Worm (Caenorhabditis elegans) whole organism, L3 larva: ENCODE results near the gene cysl-3.

Source experiments
- R02D3.7 ChIP-seq: fragments of 150-350 bp; optimal IDR thresholded peaks from 2 replicates; lab custom pipeline; 2014; ENCODE audit warnings: missing biosample characterization, missing genetic modification characterization
- ZK546.5 ChIP-seq: sonication (generic microtip); optimal IDR thresholded peaks from 2 replicates; lab custom pipeline; 2017; ENCODE audit warnings: missing biosample characterization, missing genetic modification characterization
- aly-2 ChIP-seq: fragments of 150-350 bp; optimal IDR thresholded peaks from 2 replicates; lab custom pipeline; 2014; ENCODE audit warnings: missing biosample characterization, missing genetic modification characterization
- ama-1 ChIP-seq: fragments of 150-350 bp; optimal IDR thresholded peaks from 2 replicates; lab custom pipeline; 2018
- ceh-28 ChIP-seq: fragments of 150-350 bp; optimal IDR thresholded peaks from 2 replicates; lab custom pipeline; 2014; ENCODE audit warnings: missing biosample characterization, missing genetic modification reagents, missing genetic modification characterization
- ceh-82 ChIP-seq: fragments of 150-350 bp; optimal IDR thresholded peaks from 2 replicates; lab custom pipeline; 2014; ENCODE audit warnings: missing biosample characterization, missing genetic modification characterization
- daf-12 ChIP-seq: fragments of 150-350 bp; optimal IDR thresholded peaks from 2 replicates; lab custom pipeline; 2014; ENCODE audit warnings: missing biosample characterization, missing genetic modification reagents, missing genetic modification characterization
- egl-27 ChIP-seq: sonication (generic microtip); optimal IDR thresholded peaks from 4 replicates; lab custom pipeline; 2017; ENCODE audit warnings: missing biosample characterization, missing genetic modification reagents, missing genetic modification characterization
- egl-5 ChIP-seq: fragments of 150-350 bp; optimal IDR thresholded peaks from 2 replicates; lab custom pipeline; 2017; ENCODE audit warnings: missing biosample characterization, missing genetic modification reagents, missing genetic modification characterization, inconsistent platforms
- elt-2 ChIP-seq: sonication (generic microtip); optimal IDR thresholded peaks from 2 replicates; lab custom pipeline; 2016; ENCODE audit warnings: missing genetic modification reagents, mild to moderate bottlenecking, missing genetic modification characterization, missing compliant biosample characterization
- elt-3 ChIP-seq, 3 experiments: fragments of 150-350 bp in 1 of 3; sonication (generic microtip) in 2 of 3; optimal IDR thresholded peaks; 2 replicates in 2 of 3; 4 replicates in 1 of 3; lab custom pipeline; 2014 to 2017; ENCODE audit warnings: missing biosample characterization in 3 of 3, missing genetic modification characterization in 3 of 3
- eor-1 ChIP-seq, 2 experiments: fragments of 150-350 bp; optimal IDR thresholded peaks; 2 replicates each; lab custom pipeline; 2014 to 2018; ENCODE audit warnings: missing biosample characterization in 2 of 2, missing genetic modification characterization in 2 of 2
- fos-1 ChIP-seq: fragments of 150-350 bp; optimal IDR thresholded peaks from 2 replicates; lab custom pipeline; 2014; ENCODE audit warnings: missing biosample characterization, missing genetic modification characterization
- hmg-11 ChIP-seq: sonication (generic microtip); optimal IDR thresholded peaks from 2 replicates; lab custom pipeline; 2016; ENCODE audit warnings: missing genetic modification characterization, missing compliant biosample characterization
- jun-1 ChIP-seq: fragments of 150-350 bp; optimal IDR thresholded peaks from 2 replicates; lab custom pipeline; 2014; ENCODE audit warnings: missing biosample characterization, missing genetic modification reagents, missing genetic modification characterization
- lin-15B ChIP-seq: fragments of 150-350 bp; optimal IDR thresholded peaks from 2 replicates; lab custom pipeline; 2014; ENCODE audit warnings: missing biosample characterization, missing genetic modification characterization
- lin-39 ChIP-seq: fragments of 150-350 bp; optimal IDR thresholded peaks from 2 replicates; lab custom pipeline; 2018; ENCODE audit warnings: missing biosample characterization, missing genetic modification reagents, missing genetic modification characterization
- lsy-12 ChIP-seq: sonication (generic microtip); optimal IDR thresholded peaks from 2 replicates; lab custom pipeline; 2016; ENCODE audit warnings: mild to moderate bottlenecking, missing genetic modification characterization, missing compliant biosample characterization
- mdl-1 ChIP-seq: fragments of 150-350 bp; optimal IDR thresholded peaks from 2 replicates; lab custom pipeline; 2014; ENCODE audit warnings: missing biosample characterization, missing genetic modification characterization
- mml-1 ChIP-seq: fragments of 150-350 bp; sonication (generic microtip); optimal IDR thresholded peaks from 3 replicates; lab custom pipeline; 2014; ENCODE audit warnings: missing biosample characterization, missing genetic modification characterization
- nfya-1 ChIP-seq: sonication (generic microtip); optimal IDR thresholded peaks from 2 replicates; lab custom pipeline; 2017; ENCODE audit warnings: missing genetic modification characterization, mild to moderate bottlenecking, missing compliant biosample characterization, antibody characterized with exemption, moderate library complexity; ENCODE audit not compliant: insufficient read depth
- nhr-11 ChIP-seq: fragments of 150-350 bp; optimal IDR thresholded peaks from 2 replicates; lab custom pipeline; 2014; ENCODE audit warnings: missing biosample characterization, missing genetic modification characterization
- nhr-12 ChIP-seq: fragments of 150-350 bp; optimal IDR thresholded peaks from 2 replicates; lab custom pipeline; 2014; ENCODE audit warnings: missing biosample characterization, missing genetic modification characterization
- nhr-237 ChIP-seq: fragments of 150-350 bp; optimal IDR thresholded peaks from 2 replicates; lab custom pipeline; 2014; ENCODE audit warnings: missing biosample characterization, missing genetic modification characterization
- nhr-25 ChIP-seq: sonication (generic microtip); optimal IDR thresholded peaks from 2 replicates; lab custom pipeline; 2017; ENCODE audit warnings: missing biosample characterization, missing genetic modification characterization
- nhr-28 ChIP-seq: fragments of 150-350 bp; optimal IDR thresholded peaks from 2 replicates; lab custom pipeline; 2014; ENCODE audit warnings: missing biosample characterization, missing genetic modification characterization
- nhr-43 ChIP-seq: sonication (generic microtip); optimal IDR thresholded peaks from 2 replicates; lab custom pipeline; 2016; ENCODE audit warnings: mild to moderate bottlenecking, missing genetic modification characterization, missing compliant biosample characterization; ENCODE audit not compliant: poor library complexity, severe bottlenecking
- nhr-67 ChIP-seq: fragments of 150-350 bp; optimal IDR thresholded peaks from 2 replicates; lab custom pipeline; 2014; ENCODE audit warnings: missing biosample characterization, missing genetic modification characterization
- nhr-76 ChIP-seq: fragments of 150-350 bp; sonication (generic microtip); optimal IDR thresholded peaks from 5 replicates; lab custom pipeline; 2014; ENCODE audit warnings: missing biosample characterization, missing genetic modification characterization
- nhr-77 ChIP-seq: fragments of 150-350 bp; optimal IDR thresholded peaks from 2 replicates; lab custom pipeline; 2014; ENCODE audit warnings: missing biosample characterization, missing genetic modification characterization
- pha-4 ChIP-seq: fragments of 150-350 bp; optimal IDR thresholded peaks from 2 replicates; lab custom pipeline; 2014; ENCODE audit warnings: missing biosample characterization, missing genetic modification reagents, missing genetic modification characterization
- pqm-1 ChIP-seq: fragments of 150-350 bp; optimal IDR thresholded peaks from 2 replicates; lab custom pipeline; 2017; ENCODE audit warnings: missing biosample characterization, missing genetic modification characterization, inconsistent platforms
- tbx-2 ChIP-seq: sonication (generic microtip); optimal IDR thresholded peaks from 2 replicates; lab custom pipeline; 2016; ENCODE audit warnings: mild to moderate bottlenecking, missing genetic modification characterization, missing compliant biosample characterization
- unc-39 ChIP-seq: sonication (generic microtip); optimal IDR thresholded peaks from 4 replicates; lab custom pipeline; 2017; ENCODE audit warnings: missing biosample characterization, missing genetic modification characterization
- unc-62 ChIP-seq: fragments of 150-350 bp; sonication (generic microtip); optimal IDR thresholded peaks from 4 replicates; lab custom pipeline; 2014; ENCODE audit warnings: missing biosample characterization, missing genetic modification reagents, missing genetic modification characterization
- ztf-11 ChIP-seq: fragments of 150-350 bp; optimal IDR thresholded peaks from 2 replicates; lab custom pipeline; 2014; ENCODE audit warnings: missing biosample characterization, missing genetic modification characterization
- ztf-4 ChIP-seq: fragments of 150-350 bp; optimal IDR thresholded peaks from 2 replicates; lab custom pipeline; 2014; ENCODE audit warnings: missing biosample characterization, missing genetic modification characterization

cysl-3 gene

ce11 chrV:3801787-3802417 is 26.0 kb upstream of the cysl-3 start:
- TF ChIP-seq unc-62 (GFP tag; lab: Kevin White, UChicago) (no peak), nhr-67 (no peak), nhr-11 (tag; lab: Kevin White, UChicago) (no peak), nhr-43 (tag; lab: Kevin White, UChicago) (no peak), nfya-1 (tag; lab: Kevin White, UChicago) (no peak), ceh-82 (tag; lab: Kevin White, UChicago) (no peak), pqm-1 (tag; lab: Kevin White, UChicago) (no peak), ztf-4 (tag; lab: Kevin White, UChicago) (no peak), ceh-28 (tag; lab: Kevin White, UChicago) (no peak), eor-1 (tag; optimal IDR thresholded peaks at IDR 0.05; lab: Kevin White, UChicago) (no peak), jun-1 (no peak), egl-27 (tag; lab: Kevin White, UChicago) (no peak), elt-2 (tag; lab: Kevin White, UChicago) (no peak), unc-39 (tag; lab: Kevin White, UChicago) (no peak), aly-2 (no peak)

DNA sequence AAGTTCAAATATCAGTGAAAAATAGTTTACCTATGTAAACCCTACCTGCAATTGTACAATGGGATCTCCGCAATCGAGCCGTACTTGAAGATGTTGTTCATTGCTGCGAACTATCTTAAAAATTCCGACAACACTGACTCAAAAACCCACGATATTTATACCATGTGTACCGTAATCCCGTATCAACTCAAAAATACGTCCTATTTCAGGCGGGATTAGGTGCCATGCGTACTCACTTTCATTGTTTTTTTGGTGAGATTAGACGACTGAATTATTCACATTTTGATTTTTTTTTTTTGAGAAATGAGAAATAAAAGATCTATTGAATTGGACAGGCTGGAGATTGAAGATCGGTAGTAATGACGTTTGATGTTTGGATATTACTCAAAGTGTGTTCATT is 24.4 kb upstream of the cysl-3 start, which contains the start of gene srt-30:
TSS of gene srt-30 (minus strand) at position 101 of the 400 bp plus-strand sequence.
- TF ChIP-seq nhr-43 (tag; lab: Kevin White, UChicago) (no peak), mml-1 (tag; lab: Kevin White, UChicago) (no peak), ztf-4 (tag; lab: Kevin White, UChicago) (no peak), elt-3 (tag; optimal IDR thresholded peaks at IDR 0.05; lab: Kevin White, UChicago) (no peak), daf-12 (tag; lab: Kevin White, UChicago) (no peak), egl-5 (no peak), hmg-11 (tag; lab: Kevin White, UChicago) (no peak), R02D3.7 (tag; lab: Kevin White, UChicago) (no peak), aly-2 (no peak), ama-1 (lab: Kevin White, UChicago) (no peak), nhr-11 (tag; lab: Kevin White, UChicago) (no peak), nhr-67 (no peak), unc-62 (GFP tag; lab: Kevin White, UChicago) (no peak), lin-15B (tag; lab: Kevin White, UChicago) (no peak), lin-39 (tag; lab: Kevin White, UChicago) (no peak), pha-4 (tag; lab: Kevin White, UChicago) (no peak), ZK546.5 (tag; lab: Kevin White, UChicago) (no peak), nhr-25 (tag; lab: Kevin White, UChicago) (no peak), tbx-2 (tag; lab: Kevin White, UChicago) (no peak)

DNA sequence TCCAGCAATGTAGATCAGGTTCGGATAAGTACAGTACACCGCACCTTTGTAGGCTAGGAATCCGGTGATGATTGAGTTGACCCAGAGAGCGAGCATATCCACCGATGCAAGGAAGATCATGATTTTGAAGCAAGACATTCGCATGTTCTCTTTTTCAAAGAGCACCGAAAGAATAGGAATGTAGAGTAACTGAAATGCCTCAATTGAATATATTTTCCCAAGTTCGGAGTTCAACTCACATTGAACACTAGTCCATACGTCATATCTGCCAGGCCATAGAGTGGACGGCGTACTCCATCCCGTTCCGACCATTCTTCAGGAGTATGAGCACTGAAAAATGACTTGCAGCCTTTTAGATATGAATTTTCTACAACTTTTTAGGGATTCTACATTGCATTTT is 23.8 kb upstream of the cysl-3 start:
- TF ChIP-seq lin-15B (tag; lab: Kevin White, UChicago) = no peak
- TF ChIP-seq, all 47 proteins: peak for 0

DNA sequence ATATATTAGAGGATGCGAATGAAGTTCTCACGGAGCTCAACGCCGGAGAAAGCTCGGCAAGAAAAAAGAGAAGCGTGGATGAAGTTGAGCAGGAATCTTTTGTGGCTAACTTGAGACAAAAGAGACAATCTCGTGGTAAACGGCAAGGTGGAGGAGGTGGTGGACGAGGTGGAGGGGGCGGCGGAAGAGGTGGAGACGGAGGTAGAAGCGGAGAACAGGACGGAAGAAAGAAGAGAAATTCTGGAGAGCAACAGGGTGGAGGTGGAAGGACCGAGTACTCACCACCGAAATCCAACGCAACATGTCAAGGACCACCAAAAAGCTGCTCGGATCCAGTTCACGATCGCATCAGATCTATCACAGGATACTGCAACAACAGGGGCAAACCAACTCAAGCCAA is 14.5 kb upstream of the cysl-3 start:
- TF ChIP-seq fos-1 (no peak), nhr-76 (tag; lab: Kevin White, UChicago) (no peak), nhr-237 (tag; lab: Kevin White, UChicago) (no peak), mml-1 (tag; lab: Kevin White, UChicago) (no peak), egl-27 (tag; lab: Kevin White, UChicago) (no peak), lin-15B (tag; lab: Kevin White, UChicago) (no peak), hmg-11 (tag; lab: Kevin White, UChicago) (no peak), unc-62 (GFP tag; lab: Kevin White, UChicago) (no peak)

ce11 chrV:3789770-3790169 is 13.8 kb upstream of the cysl-3 start, which contains the start of gene R08F11.7:
R08F11.7 (plus strand) TSS chrV:3790070.
- TF ChIP-seq tbx-2 (tag; lab: Kevin White, UChicago) (no peak), daf-12 (tag; lab: Kevin White, UChicago) (no peak), lsy-12 (tag; lab: Kevin White, UChicago) (no peak), nhr-76 (tag; lab: Kevin White, UChicago) (no peak), nhr-11 (tag; lab: Kevin White, UChicago) (no peak), ama-1 (lab: Kevin White, UChicago) (no peak), mdl-1 (tag; lab: Kevin White, UChicago) (no peak), elt-2 (tag; lab: Kevin White, UChicago) (no peak), elt-3 (tag; optimal IDR thresholded peaks at IDR 0.05; lab: Kevin White, UChicago) (no peak), lin-15B (tag; lab: Kevin White, UChicago) (no peak), nhr-28 (tag; lab: Kevin White, UChicago) (no peak), aly-2 (no peak), nhr-237 (tag; lab: Kevin White, UChicago) (no peak), nhr-77 (tag; lab: Kevin White, UChicago) (no peak), nhr-12 (tag; lab: Kevin White, UChicago) (no peak), lin-39 (tag; lab: Kevin White, UChicago) (no peak), ztf-11 (tag; lab: Kevin White, UChicago) (no peak)
